Worm (Caenorhabditis elegans): ENCODE measurements around the gene oct-2.

- TF ChIP-seq unc-62 (GFP tag; optimal IDR thresholded peaks at IDR 0.05) (no peak), ztf-4 (tag; optimal IDR thresholded peaks at IDR 0.05) (no peak), nhr-90 (tag; optimal IDR thresholded peaks at IDR 0.05; ENCODE audit: poor library complexity) (no peak), snpc-4 (tag; optimal IDR thresholded peaks at IDR 0.05) (no peak), nhr-237 (tag; optimal IDR thresholded peaks at IDR 0.05) (no peak), ama-1 (optimal IDR thresholded peaks at IDR 0.05) (no peak), ztf-11 (tag; optimal IDR thresholded peaks at IDR 0.05) (no peak)
Measured at ce11 chrX:11379135-11379781, 33.0 kb downstream of the oct-2 start.
